Fruit fly (Drosophila melanogaster) whole organism, larva: ENCODE measurements around the gene CG33928.

Experiments
- noc ChIP-seq: fragments of 200-800 bp; sonication (Bioruptor generic); optimal IDR thresholded peaks from 3 replicates; lab custom pipeline; 2019; ENCODE audit warnings: missing biosample characterization, mild to moderate bottlenecking, missing genetic modification characterization, moderate library complexity

CG33928 gene

DNA sequence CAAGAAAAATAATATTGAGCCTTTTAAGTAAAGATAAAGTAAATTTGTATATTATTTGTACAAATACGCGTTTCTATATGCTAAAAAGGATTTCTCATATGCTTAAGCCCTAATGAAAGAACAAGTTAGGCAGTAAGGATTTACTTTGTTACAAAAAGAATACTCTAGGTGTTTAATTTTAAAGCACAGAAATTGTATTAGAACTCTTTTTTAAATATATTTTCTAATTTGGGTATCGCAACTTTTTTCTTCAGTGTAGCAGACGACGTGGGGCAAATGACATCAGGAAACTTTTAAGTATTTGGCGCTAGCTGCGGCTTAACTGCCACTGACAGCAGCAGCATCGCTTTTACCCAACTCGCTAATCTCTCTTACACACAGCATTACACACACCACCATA, 14.3 kb downstream of the CG33928 start:
- no peak for TF ChIP-seq noc (tag; lab: Kevin White, UChicago)

DNA sequence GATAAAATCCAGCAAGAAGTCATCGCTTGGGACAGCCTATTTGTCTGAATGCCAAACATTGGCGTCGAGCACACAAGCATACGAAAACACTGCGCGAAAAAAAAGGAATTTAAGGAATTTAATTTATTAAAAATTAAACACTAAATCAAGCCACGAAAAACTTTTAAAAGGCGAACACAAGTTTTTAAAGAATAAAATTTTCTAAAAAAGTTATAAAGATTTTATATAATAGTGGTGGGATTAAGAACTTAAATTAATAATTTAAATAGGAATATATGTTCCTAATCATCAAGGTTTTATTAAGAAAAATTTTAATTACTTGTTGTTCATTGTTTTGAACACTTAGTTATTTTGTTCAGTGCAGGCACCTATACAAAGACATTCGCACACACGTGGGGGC, 15.0 kb downstream of the CG33928 start:
- TF ChIP-seq noc (tag; lab: Kevin White, UChicago) = peak; percentile 24

DNA sequence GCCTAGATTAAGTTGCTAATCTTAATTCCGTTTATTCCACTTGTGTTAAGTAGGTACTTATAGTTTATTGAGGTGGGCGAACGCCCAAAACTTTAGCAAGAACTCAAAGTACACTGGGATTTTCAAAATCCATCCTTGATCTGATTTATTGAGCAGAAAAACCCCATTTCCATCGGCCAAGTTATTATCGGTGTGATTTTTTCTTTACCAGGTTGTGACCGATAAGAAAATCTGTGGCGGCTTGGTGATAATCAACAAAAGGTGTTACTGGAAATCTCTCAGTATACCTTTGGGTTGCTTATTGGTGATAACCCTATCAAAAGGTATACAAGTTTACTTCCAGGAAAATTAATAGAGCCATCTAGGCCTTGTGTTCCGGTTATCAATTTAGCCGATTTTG, 16.0 kb downstream of the CG33928 start:
- TF ChIP-seq noc (tag; lab: Kevin White, UChicago) = no peak

DNA sequence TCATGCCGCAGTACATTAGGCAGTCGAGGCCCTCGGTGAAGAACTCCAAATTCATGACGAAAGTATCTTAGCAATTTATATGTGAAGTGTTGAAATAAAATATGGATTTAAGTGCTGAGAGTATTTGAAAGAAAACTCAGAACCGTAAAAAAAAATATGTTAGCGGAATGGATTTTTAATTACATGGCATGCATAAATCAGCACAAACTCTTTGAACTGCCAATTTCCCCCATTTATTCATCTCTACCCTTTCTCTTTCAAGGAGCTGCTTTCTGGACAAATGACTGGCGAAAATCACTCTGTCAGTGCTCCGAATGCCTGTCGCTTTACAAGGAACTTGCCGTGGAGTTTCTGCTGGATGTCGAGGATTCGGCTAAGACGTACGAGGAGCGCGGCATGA, 23.9 kb downstream of the CG33928 start, which contains the start of gene Rsph9:
Gene Rsph9, minus strand, starts transcription at position 101 of the 400 bp plus-strand sequence.
- TF ChIP-seq noc (tag; lab: Kevin White, UChicago) = no peak

DNA sequence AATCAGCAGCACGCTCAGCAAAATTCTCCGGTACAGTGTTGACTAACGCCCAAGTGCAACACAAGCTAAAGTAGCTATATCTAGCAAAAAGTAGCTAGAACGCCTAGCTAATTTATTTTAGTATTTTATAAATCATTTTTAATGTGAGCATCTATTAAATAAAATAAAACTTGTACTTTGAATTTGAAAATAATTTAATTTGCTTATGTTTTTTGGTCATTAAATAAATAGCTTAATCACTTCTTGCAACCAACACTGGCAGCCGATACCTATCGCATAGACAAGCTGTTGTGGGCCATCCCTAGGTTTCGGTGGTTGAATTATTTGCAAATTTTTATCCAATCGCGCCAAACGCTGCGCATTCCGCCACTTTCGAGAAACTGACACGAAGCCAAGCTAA, 26.0 kb downstream of the CG33928 start, which contains the start of the genes Polr2J and CG15141:
Gene Polr2J, minus strand, starts transcription at position 49 of the 400 bp plus-strand sequence.
Gene CG15141, plus strand, starts transcription at position 284 of the 400 bp plus-strand sequence.
- no peak for TF ChIP-seq noc (tag; lab: Kevin White, UChicago)

DNA sequence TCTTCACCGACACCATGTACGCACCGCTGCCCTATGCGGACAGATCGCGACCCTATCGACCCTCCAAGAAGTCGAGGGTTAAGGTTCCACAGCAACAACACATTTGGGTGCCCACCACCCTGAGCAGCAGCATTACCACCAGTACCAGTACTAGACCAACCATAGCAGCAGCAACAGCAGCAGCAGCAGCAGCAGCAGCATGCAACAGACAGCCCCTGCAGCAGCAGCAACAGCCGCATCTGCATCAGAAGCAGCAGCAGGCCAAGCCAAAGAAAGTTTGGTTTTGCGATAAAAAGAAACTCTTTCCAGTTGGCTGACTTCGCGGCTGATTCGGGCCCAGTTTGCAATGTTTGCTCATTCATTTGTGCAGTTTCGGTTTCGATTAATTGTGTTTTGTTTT, 33.9 kb downstream of the CG33928 start:
- TF ChIP-seq noc (tag; lab: Kevin White, UChicago) = no peak

DNA sequence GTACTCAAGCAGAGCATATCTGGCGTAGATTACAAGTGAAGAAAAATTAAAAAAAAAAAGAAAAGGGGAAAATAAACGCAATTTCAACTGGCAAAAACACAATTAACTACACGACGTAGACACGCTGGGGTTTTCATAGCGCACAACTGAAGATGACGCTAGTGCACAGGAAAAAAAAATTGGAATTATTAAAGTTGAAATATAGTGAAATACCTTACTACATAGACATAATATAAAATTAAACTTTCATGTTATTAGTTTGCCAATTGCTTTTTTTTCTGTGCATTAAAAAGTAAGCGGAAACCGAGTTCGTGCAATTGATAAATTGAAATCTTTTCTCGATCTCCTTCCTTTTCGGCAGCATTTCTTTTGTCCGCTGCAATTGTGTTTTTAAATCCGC, 39.0 kb downstream of the CG33928 start:
- no peak for TF ChIP-seq noc (tag; lab: Kevin White, UChicago)

DNA sequence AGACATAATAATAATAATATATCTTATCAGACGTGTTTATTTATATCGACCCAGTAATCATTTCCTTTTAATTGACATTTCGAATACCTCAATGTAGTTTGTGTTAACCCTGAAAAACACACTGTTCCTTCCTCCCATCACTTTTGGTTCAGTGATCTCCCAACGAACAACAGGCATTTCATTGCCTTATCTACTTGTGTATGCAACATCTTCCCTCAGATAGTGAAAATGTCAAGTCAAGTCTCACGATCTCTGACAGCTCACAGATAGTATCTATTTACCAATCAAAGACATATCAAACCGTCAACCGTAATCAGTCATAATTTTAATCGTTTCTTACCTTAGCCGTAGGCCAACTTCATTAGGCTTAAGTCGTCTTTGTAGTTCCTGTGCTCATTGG, 41.5 kb downstream of the CG33928 start:
- peak; percentile 38 for TF ChIP-seq noc (tag; lab: Kevin White, UChicago)

DNA sequence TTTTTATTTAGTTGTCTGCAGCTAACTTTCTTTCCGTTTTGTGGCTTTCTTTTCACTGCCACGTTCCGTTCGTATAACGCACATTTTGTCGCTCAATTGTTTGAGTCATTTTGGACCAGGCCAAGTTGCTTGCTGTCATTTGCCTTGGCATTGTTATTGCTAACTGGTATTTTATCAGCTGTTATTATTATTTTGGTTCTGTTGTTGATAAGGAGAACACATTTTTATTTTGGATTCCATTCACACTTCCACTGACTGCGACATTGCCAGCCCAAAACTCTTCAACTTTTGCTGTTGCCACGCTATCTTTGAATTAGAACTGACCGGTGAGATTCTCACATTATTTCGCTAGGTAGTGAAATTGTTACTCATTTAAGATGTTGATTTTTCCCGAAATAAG, 45.6 kb downstream of the CG33928 start:
- no peak for TF ChIP-seq noc (tag; lab: Kevin White, UChicago)

DNA sequence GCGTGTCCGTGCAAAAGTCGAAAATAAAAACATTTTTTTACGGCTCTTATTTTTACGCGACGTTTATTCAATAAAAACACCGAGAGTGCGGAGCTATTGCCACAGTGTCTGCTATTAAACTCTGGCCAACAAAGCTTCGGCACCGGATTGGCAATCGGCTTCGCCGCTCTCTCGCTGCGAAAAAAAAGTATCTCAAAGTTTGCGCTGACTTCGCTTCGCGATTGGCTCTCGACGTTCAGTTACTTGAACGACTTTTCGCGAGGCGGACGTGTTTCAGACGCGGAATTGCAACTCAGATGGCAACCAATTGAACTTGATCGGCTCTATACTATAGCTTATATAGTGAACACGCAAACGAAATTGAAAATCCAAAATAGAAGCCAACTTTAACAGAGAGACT, 47.3 kb downstream of the CG33928 start:
- TF ChIP-seq noc (tag; lab: Kevin White, UChicago) = peak; percentile 51

DNA sequence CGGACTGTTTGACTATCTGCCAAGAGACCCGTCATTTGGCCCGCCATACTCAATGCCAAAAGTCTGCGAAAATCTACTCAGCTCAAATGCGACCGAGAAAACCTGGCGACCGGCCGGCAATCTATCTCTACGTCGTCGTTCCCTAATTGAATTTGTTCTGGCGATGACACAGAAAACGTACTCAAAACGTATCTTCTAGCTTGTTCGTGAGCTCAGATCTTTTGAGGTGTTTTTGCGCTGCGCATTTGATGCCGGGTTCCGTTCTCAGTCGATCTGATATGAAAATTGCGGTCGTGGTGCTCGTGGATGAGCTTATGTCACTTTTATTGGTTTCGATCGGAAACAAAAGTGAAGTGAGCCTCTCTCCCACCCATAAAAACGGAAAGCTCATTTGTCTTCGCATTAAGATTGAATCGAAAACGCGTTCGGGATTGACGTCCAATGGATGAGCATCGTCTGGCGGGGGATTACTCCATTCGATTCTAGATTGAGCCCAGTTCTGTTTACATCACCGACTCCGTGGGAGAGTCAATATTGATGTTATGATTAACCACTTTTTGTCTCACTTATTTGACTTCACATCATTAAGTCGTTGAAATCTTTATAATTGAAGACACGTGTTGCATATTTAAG, 48.5 kb downstream of the CG33928 start:
- peak; percentile 48 for TF ChIP-seq noc (tag; lab: Kevin White, UChicago)
